Worm (Caenorhabditis elegans) whole organism, mixed stage, embryonic: Measurements from ENCODE around the gene ZC132.3.

ENCODE experiments used
- ces-1 ChIP-seq: fragments of 150-350 bp; optimal IDR thresholded peaks from 2 replicates; lab custom pipeline; 2014; ENCODE audit warnings: missing biosample characterization, missing genetic modification reagents, missing genetic modification characterization
- elt-1 ChIP-seq: sonication (generic microtip); optimal IDR thresholded peaks from 2 replicates; lab custom pipeline; 2017; ENCODE audit warnings: missing genetic modification characterization, mild to moderate bottlenecking, missing compliant biosample characterization, antibody characterized with exemption, moderate library complexity, borderline replicate concordance; ENCODE audit not compliant: insufficient read depth
- lin-13 ChIP-seq: fragments of 150-350 bp; optimal IDR thresholded peaks from 2 replicates; lab custom pipeline; 2014; ENCODE audit warnings: missing biosample characterization, missing genetic modification characterization
- pha-4 ChIP-seq: fragments of 150-350 bp; optimal IDR thresholded peaks from 2 replicates; lab custom pipeline; 2018; ENCODE audit warnings: missing biosample characterization, missing genetic modification reagents, missing genetic modification characterization
- sem-2 ChIP-seq: fragments of 200-800 bp; sonication (Bioruptor generic); optimal IDR thresholded peaks from 2 replicates; lab custom pipeline; 2018; ENCODE audit warnings: mild to moderate bottlenecking, missing genetic modification characterization, missing compliant biosample characterization
- unc-39 ChIP-seq: fragments of 150-350 bp; optimal IDR thresholded peaks from 2 replicates; lab custom pipeline; 2014; ENCODE audit warnings: missing biosample characterization, missing genetic modification characterization
- unc-62 ChIP-seq: fragments of 150-350 bp; optimal IDR thresholded peaks from 2 replicates; lab custom pipeline; 2014; ENCODE audit warnings: missing biosample characterization, missing genetic modification reagents, missing genetic modification characterization

DNA sequence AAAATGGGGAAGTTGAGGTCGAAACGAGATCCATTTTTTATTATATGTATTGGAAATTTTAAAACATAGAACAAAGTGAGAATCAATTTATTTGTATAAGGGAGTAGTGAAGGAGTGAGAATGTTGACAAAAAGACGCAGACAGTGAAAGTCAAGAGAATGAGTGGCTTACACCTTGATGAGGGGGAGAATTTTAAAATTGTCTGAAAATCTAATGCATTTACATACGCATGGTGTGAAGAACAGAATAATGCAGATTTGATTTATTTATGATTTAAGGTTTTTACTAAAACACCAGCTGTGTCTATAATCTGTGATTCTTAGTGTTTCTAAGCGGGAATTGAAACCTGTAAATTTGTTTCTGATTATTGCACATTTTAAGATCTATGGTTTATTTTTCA lies 25.8 kb upstream of the ZC132.3 start, which contains the start of gene nhr-125:
- TF ChIP-seq unc-62 (GFP tag; lab: Kevin White, UChicago) (no peak), sem-2 (GFP tag; lab: Kevin White, UChicago) (no peak), lin-13 (tag; lab: Kevin White, UChicago) (no peak), ces-1 (GFP tag; lab: Kevin White, UChicago) (no peak), elt-1 (tag; lab: Kevin White, UChicago) (no peak), unc-39 (no peak), pha-4 (tag; lab: Kevin White, UChicago) (no peak)
